Fruit fly (Drosophila melanogaster) whole organism, prepupa: Measurements from ENCODE around the gene CG42834.
A peak's percentile ranks its signal among the peaks of the same experiment; 100 is the strongest.

Experiments used
- Blimp-1 ChIP-seq: fragments of 200-800 bp; sonication (Bioruptor generic); optimal IDR thresholded peaks from 3 replicates; lab custom pipeline; 2017; ENCODE audit warnings: missing biosample characterization, missing genetic modification characterization, mild to moderate bottlenecking, moderate library complexity, missing genetic modification reagents
- CG11294 ChIP-seq: fragments of 200-800 bp; sonication (Bioruptor generic); IDR thresholded peaks from 2 replicates; pipeline ENCODE4 v1.3.6; 2022; ENCODE audit warnings: missing biosample characterization, missing genetic modification characterization
- CG11762 ChIP-seq: fragments of 200-800 bp; sonication (Bioruptor generic); optimal IDR thresholded peaks from 3 replicates; lab custom pipeline; 2016; ENCODE audit warnings: missing biosample characterization, missing genetic modification characterization; ENCODE audit not compliant: insufficient read depth
- CG15336 ChIP-seq: fragments of 200-800 bp; sonication (Bioruptor generic); IDR thresholded peaks from 2 replicates; pipeline ENCODE4 v1.3.6; 2022; ENCODE audit warnings: missing biosample characterization, missing genetic modification characterization
- CG1621 ChIP-seq: fragments of 200-800 bp; sonication (Bioruptor generic); optimal IDR thresholded peaks from 3 replicates; lab custom pipeline; 2018; ENCODE audit warnings: missing biosample characterization, mild to moderate bottlenecking, missing genetic modification characterization
- CG16779 ChIP-seq: fragments of 200-800 bp; sonication (Bioruptor generic); optimal IDR thresholded peaks from 3 replicates; lab custom pipeline; 2017; ENCODE audit warnings: missing biosample characterization, mild to moderate bottlenecking, missing genetic modification characterization
- CG31627 ChIP-seq: fragments of 200-800 bp; sonication (Bioruptor generic); optimal IDR thresholded peaks from 3 replicates; lab custom pipeline; 2016; ENCODE audit warnings: missing biosample characterization, missing genetic modification characterization
- CG32006 ChIP-seq: fragments of 200-800 bp; sonication (Bioruptor generic); optimal IDR thresholded peaks from 3 replicates; lab custom pipeline; 2017; ENCODE audit warnings: missing biosample characterization, mild to moderate bottlenecking, missing genetic modification characterization
- CG34406 ChIP-seq: fragments of 200-800 bp; sonication (Bioruptor generic); optimal IDR thresholded peaks from 3 replicates; lab custom pipeline; 2016; ENCODE audit warnings: missing biosample characterization, missing genetic modification characterization
- CG3919 ChIP-seq: fragments of 200-800 bp; sonication (Bioruptor generic); optimal IDR thresholded peaks from 3 replicates; lab custom pipeline; 2016; ENCODE audit warnings: missing biosample characterization, missing genetic modification characterization
- CG4318 ChIP-seq: fragments of 200-800 bp; sonication (Bioruptor generic); optimal IDR thresholded peaks from 3 replicates; lab custom pipeline; 2017; ENCODE audit warnings: missing biosample characterization, mild to moderate bottlenecking, missing genetic modification characterization
- CG6276 ChIP-seq: fragments of 200-800 bp; sonication (Bioruptor generic); optimal IDR thresholded peaks from 2 replicates; lab custom pipeline; 2017; ENCODE audit warnings: missing biosample characterization, mild to moderate bottlenecking, missing genetic modification characterization
- CG6792 ChIP-seq: fragments of 200-800 bp; sonication (Bioruptor generic); optimal IDR thresholded peaks from 3 replicates; lab custom pipeline; 2016; ENCODE audit warnings: missing biosample characterization, missing genetic modification characterization
- CG6854 ChIP-seq: fragments of 200-800 bp; sonication (Bioruptor generic); optimal IDR thresholded peaks from 2 replicates; lab custom pipeline; 2017; ENCODE audit warnings: missing biosample characterization, mild to moderate bottlenecking, missing genetic modification characterization
- CG7368 ChIP-seq: fragments of 200-800 bp; sonication (Bioruptor generic); optimal IDR thresholded peaks from 3 replicates; lab custom pipeline; 2016; ENCODE audit warnings: missing biosample characterization, missing genetic modification characterization
- CG8119 ChIP-seq: fragments of 200-800 bp; sonication (Bioruptor generic); IDR thresholded peaks from 3 replicates; pipeline ENCODE4 v1.3.6; 2022; ENCODE audit warnings: missing biosample characterization, missing genetic modification characterization
- CG8319 ChIP-seq: fragments of 200-800 bp; sonication (Bioruptor generic); optimal IDR thresholded peaks from 3 replicates; lab custom pipeline; 2016; ENCODE audit warnings: missing biosample characterization, missing genetic modification characterization
- CG9139 ChIP-seq: fragments of 200-800 bp; sonication (Bioruptor generic); optimal IDR thresholded peaks from 3 replicates; lab custom pipeline; 2017; ENCODE audit warnings: missing biosample characterization, mild to moderate bottlenecking, missing genetic modification characterization
- Eip75B ChIP-seq: fragments of 200-800 bp; sonication (Bioruptor generic); optimal IDR thresholded peaks from 3 replicates; lab custom pipeline; 2016; ENCODE audit warnings: missing biosample characterization, missing genetic modification characterization
- Eip78C ChIP-seq: fragments of 200-800 bp; sonication (Bioruptor generic); peaks from one replicate; lab custom pipeline; 2016; ENCODE audit warnings: missing biosample characterization, missing genetic modification characterization
- Eip93F ChIP-seq: fragments of 200-800 bp; sonication (Bioruptor generic); optimal IDR thresholded peaks from 2 replicates; lab custom pipeline; 2016; ENCODE audit warnings: missing biosample characterization, mild to moderate bottlenecking, missing genetic modification characterization
- Ets21C ChIP-seq: fragments of 200-800 bp; sonication (Bioruptor generic); optimal IDR thresholded peaks from 3 replicates; lab custom pipeline; 2016; ENCODE audit warnings: missing biosample characterization, missing genetic modification characterization
- Ets96B ChIP-seq: fragments of 200-800 bp; optimal IDR thresholded peaks from 2 replicates; lab custom pipeline; 2019; ENCODE audit warnings: missing biosample characterization, mild to moderate bottlenecking, missing genetic modification characterization, moderate library complexity
- Gug ChIP-seq: fragments of 200-800 bp; sonication (Bioruptor generic); IDR thresholded peaks from 2 replicates; pipeline ENCODE4 v1.3.6; 2022; ENCODE audit warnings: missing biosample characterization, missing genetic modification characterization
- Hr38 ChIP-seq: sonication (Bioruptor generic); optimal IDR thresholded peaks from 2 replicates; lab custom pipeline; 2016; ENCODE audit warnings: missing biosample characterization, missing genetic modification characterization
- Hr39 ChIP-seq: fragments of 200-800 bp; sonication (Bioruptor generic); optimal IDR thresholded peaks from 2 replicates; lab custom pipeline; 2016; ENCODE audit warnings: missing biosample characterization, missing genetic modification characterization
- Hr4 ChIP-seq: fragments of 200-800 bp; sonication (Bioruptor generic); optimal IDR thresholded peaks from 3 replicates; lab custom pipeline; 2016; ENCODE audit warnings: missing biosample characterization, missing genetic modification characterization
- Lpt ChIP-seq: fragments of 200-800 bp; sonication (Bioruptor generic); optimal IDR thresholded peaks from 3 replicates; lab custom pipeline; 2016; ENCODE audit warnings: missing biosample characterization, missing genetic modification characterization
- Met ChIP-seq: fragments of 200-800 bp; sonication (Bioruptor generic); optimal IDR thresholded peaks from 3 replicates; lab custom pipeline; 2016; ENCODE audit warnings: missing biosample characterization, missing genetic modification characterization
- OdsH ChIP-seq: fragments of 200-800 bp; sonication (Bioruptor generic); optimal IDR thresholded peaks from 3 replicates; lab custom pipeline; 2016; ENCODE audit warnings: missing biosample characterization, missing genetic modification characterization
- Smox ChIP-seq: fragments of 200-800 bp; sonication (Bioruptor generic); optimal IDR thresholded peaks from 3 replicates; lab custom pipeline; 2016; ENCODE audit warnings: missing biosample characterization, missing genetic modification characterization
- Sox102F ChIP-seq: fragments of 200-800 bp; sonication (Bioruptor generic); optimal IDR thresholded peaks from 2 replicates; lab custom pipeline; 2016; ENCODE audit warnings: missing biosample characterization, mild to moderate bottlenecking, missing genetic modification characterization
- Sox14 ChIP-seq: fragments of 200-800 bp; sonication (Bioruptor generic); optimal IDR thresholded peaks from 3 replicates; lab custom pipeline; 2016; ENCODE audit warnings: missing biosample characterization, missing genetic modification characterization
- Sox15 ChIP-seq: fragments of 200-800 bp; sonication (Bioruptor generic); optimal IDR thresholded peaks from 3 replicates; lab custom pipeline; 2016; ENCODE audit warnings: missing biosample characterization, missing genetic modification characterization
- acj6 ChIP-seq: fragments of 200-800 bp; sonication (Bioruptor generic); optimal IDR thresholded peaks from 3 replicates; lab custom pipeline; 2016; ENCODE audit warnings: missing biosample characterization, missing genetic modification characterization
- cyc ChIP-seq: fragments of 200-800 bp; sonication (Bioruptor generic); optimal IDR thresholded peaks from 3 replicates; lab custom pipeline; 2016; ENCODE audit warnings: missing biosample characterization, missing genetic modification characterization
- dac ChIP-seq: fragments of 200-800 bp; sonication (Bioruptor generic); optimal IDR thresholded peaks from 2 replicates; lab custom pipeline; 2017; ENCODE audit warnings: missing biosample characterization, mild to moderate bottlenecking, missing genetic modification characterization
- eg ChIP-seq: fragments of 200-800 bp; sonication (Bioruptor generic); IDR thresholded peaks from 3 replicates; pipeline ENCODE4 v1.3.6; 2022; ENCODE audit warnings: missing biosample characterization, missing genetic modification characterization
- esn ChIP-seq: fragments of 200-800 bp; sonication (Bioruptor generic); optimal IDR thresholded peaks from 2 replicates; lab custom pipeline; 2016; ENCODE audit warnings: missing biosample characterization, mild to moderate bottlenecking, missing genetic modification characterization, moderate library complexity
- fd59A ChIP-seq: fragments of 200-800 bp; sonication (Bioruptor generic); optimal IDR thresholded peaks from 2 replicates; lab custom pipeline; 2017; ENCODE audit warnings: missing biosample characterization, mild to moderate bottlenecking, missing genetic modification characterization, missing genetic modification reagents
- fd85E ChIP-seq: fragments of 200-800 bp; sonication (Bioruptor generic); optimal IDR thresholded peaks from 3 replicates; lab custom pipeline; 2016; ENCODE audit warnings: missing biosample characterization, missing genetic modification characterization
- fkh ChIP-seq: fragments of 200-800 bp; sonication (Bioruptor generic); optimal IDR thresholded peaks from 3 replicates; lab custom pipeline; 2017; ENCODE audit warnings: missing biosample characterization, mild to moderate bottlenecking, missing genetic modification characterization, moderate library complexity
- lz ChIP-seq: fragments of 200-800 bp; sonication (Bioruptor generic); optimal IDR thresholded peaks from 3 replicates; lab custom pipeline; 2016; ENCODE audit warnings: missing biosample characterization, missing genetic modification characterization
- net ChIP-seq: fragments of 200-800 bp; sonication (Bioruptor generic); optimal IDR thresholded peaks from 3 replicates; lab custom pipeline; 2016; ENCODE audit warnings: missing biosample characterization, missing genetic modification characterization
- pdm3 ChIP-seq: fragments of 200-800 bp; sonication (Bioruptor generic); optimal IDR thresholded peaks from 3 replicates; lab custom pipeline; 2016; ENCODE audit warnings: missing biosample characterization, missing genetic modification characterization
- salr ChIP-seq, 2 experiments: fragments of 200-800 bp; sonication (Bioruptor generic); optimal IDR thresholded peaks; 3 replicates each; lab custom pipeline; 2016 to 2018; ENCODE audit warnings: missing biosample characterization in 2 of 2, missing genetic modification characterization in 2 of 2, mild to moderate bottlenecking in 1 of 2
- svp ChIP-seq: fragments of 200-800 bp; sonication (Bioruptor generic); peaks from one replicate; lab custom pipeline; 2016; ENCODE audit warnings: missing biosample characterization, missing genetic modification characterization
- topi ChIP-seq: fragments of 200-800 bp; sonication (Bioruptor generic); optimal IDR thresholded peaks from 3 replicates; lab custom pipeline; 2016; ENCODE audit warnings: missing biosample characterization, missing genetic modification characterization
- vri ChIP-seq: fragments of 200-800 bp; sonication (Bioruptor generic); optimal IDR thresholded peaks from 3 replicates; lab custom pipeline; 2016; ENCODE audit warnings: missing biosample characterization, mild to moderate bottlenecking, missing genetic modification characterization

CG42834 gene

dm6 chr3R:17401289-17401752 lies 17.2 kb upstream of the CG42834 start (continued):
- TF ChIP-seq salr (GFP tag; optimal IDR thresholded peaks at IDR 0.05; lab: Kevin White, UChicago) (no peak), CG6792 (no peak), CG34406 (no peak), CG9139 (GFP tag; lab: Kevin White, UChicago) (no peak), pdm3 (GFP tag; lab: Kevin White, UChicago) (peak; percentile 60), CG8319 (no peak), CG4318 (no peak), Ets96B (tag; lab: Kevin White, UChicago) (no peak), Eip78C (GFP tag; lab: Kevin White, UChicago) (peak; percentile 50), fd59A (GFP tag; lab: Kevin White, UChicago) (no peak), CG3919 (no peak), Met (peak; percentile 41), fd85E (GFP tag; lab: Kevin White, UChicago) (no peak), Ets21C (GFP tag; lab: Kevin White, UChicago) (peak; percentile 20), Sox102F (peak; percentile 14), topi (GFP tag; lab: Kevin White, UChicago) (peak; percentile 10), CG8119 (no peak), CG15336 (GFP tag; lab: Robert Waterston, UW) (peak; percentile 53), Gug (no peak), CG31627 (GFP tag; lab: Kevin White, UChicago) (peak; percentile 46), CG16779 (tag; lab: Kevin White, UChicago) (no peak), Sox15 (GFP tag; lab: Kevin White, UChicago) (no peak), Lpt (GFP tag; lab: Kevin White, UChicago) (no peak), Blimp-1 (GFP tag; lab: Kevin White, UChicago) (no peak), CG6854 (GFP tag; lab: Kevin White, UChicago) (no peak), fkh (GFP tag; lab: Kevin White, UChicago) (peak; percentile 67)
- TF ChIP-seq, all 60 proteins: peak for 24

dm6 chr3R:17402434-17402833 lies 16.1 kb upstream of the CG42834 start, which contains the start of gene Sur-8:
TSS of gene Sur-8 (minus strand) at chr3R:17402515.
- TF ChIP-seq CG9139 (GFP tag; lab: Kevin White, UChicago) = peak; percentile 9
- TF ChIP-seq Sox102F = peak; percentile 1
- peak; percentile 23 for TF ChIP-seq CG6792
- no peak for TF ChIP-seq Blimp-1 (GFP tag; lab: Kevin White, UChicago)
- peak; percentile 6 for TF ChIP-seq CG34406
- TF ChIP-seq topi (GFP tag; lab: Kevin White, UChicago) = peak; percentile 32
- TF ChIP-seq CG11294 (GFP tag; lab: Robert Waterston, UW) = no peak
- TF ChIP-seq acj6 (GFP tag; lab: Kevin White, UChicago) = peak; percentile 33
- no peak for TF ChIP-seq fd85E (GFP tag; lab: Kevin White, UChicago)
- no peak; the same call in 2 of the 3 replicates for TF ChIP-seq eg
- TF ChIP-seq Hr4 (GFP tag; lab: Kevin White, UChicago) = peak; percentile 31
- TF ChIP-seq Smox = peak; percentile 30
- TF ChIP-seq Sox15 (GFP tag; lab: Kevin White, UChicago) = no peak
- peak; percentile 64 for TF ChIP-seq Hr39
- TF ChIP-seq dac (GFP tag; lab: Kevin White, UChicago) = peak; percentile 27
- no peak for TF ChIP-seq Hr38 (GFP tag; lab: Kevin White, UChicago)
- TF ChIP-seq CG31627 (GFP tag; lab: Kevin White, UChicago) = peak; percentile 58
- no peak for TF ChIP-seq salr (GFP tag; optimal IDR thresholded peaks at IDR 0.05; lab: Kevin White, UChicago)
- TF ChIP-seq Sox14 (GFP tag; lab: Kevin White, UChicago) = peak; percentile 52
- peak; percentile 49 for TF ChIP-seq net (GFP tag; lab: Kevin White, UChicago)
- TF ChIP-seq CG6276 (GFP tag; lab: Kevin White, UChicago) = no peak
- peak; percentile 4 for TF ChIP-seq Ets21C (GFP tag; lab: Kevin White, UChicago)
- peak; percentile 63 for TF ChIP-seq cyc (GFP tag; lab: Kevin White, UChicago)
- peak; percentile 54 for TF ChIP-seq Met
- TF ChIP-seq pdm3 (GFP tag; lab: Kevin White, UChicago) = peak; percentile 65
- peak; percentile 68 for TF ChIP-seq svp (GFP tag; lab: Kevin White, UChicago)
- TF ChIP-seq Eip75B (GFP tag; lab: Kevin White, UChicago) = peak; percentile 30
- no peak for TF ChIP-seq CG1621 (tag; lab: Kevin White, UChicago)
- peak; percentile 1 for TF ChIP-seq fkh (GFP tag; lab: Kevin White, UChicago)
- TF ChIP-seq vri (GFP tag; lab: Kevin White, UChicago) = peak; percentile 35
- peak; percentile 55 for TF ChIP-seq lz (GFP tag; lab: Kevin White, UChicago)
- peak; percentile 26 for TF ChIP-seq CG32006
- TF ChIP-seq CG8119 = no peak
- no peak for TF ChIP-seq Eip93F
- TF ChIP-seq CG8319 = peak; percentile 38
- peak; percentile 8 for TF ChIP-seq CG7368 (GFP tag; lab: Kevin White, UChicago)
- peak; percentile 15 for TF ChIP-seq CG11762 (GFP tag; lab: Kevin White, UChicago)
- peak; percentile 51 for TF ChIP-seq OdsH (GFP tag; lab: Kevin White, UChicago)
- peak; percentile 76 for TF ChIP-seq Eip78C (GFP tag; lab: Kevin White, UChicago)
- TF ChIP-seq esn = peak; percentile 62
